Worm (Caenorhabditis elegans): ENCODE data around the gene C03B1.13.
A peak's percentile ranks its signal among the peaks of the same experiment; 100 is the strongest.

The C03B1.13 gene

ce11 chrX:6378363-6378762 is 40.5 kb upstream of the C03B1.13 start (continued):
- TF ChIP-seq R02D3.7 (tag; optimal IDR thresholded peaks at IDR 0.05) (no peak), ztf-4 (tag; optimal IDR thresholded peaks at IDR 0.05) (no peak), alr-1 (tag; optimal IDR thresholded peaks at IDR 0.05) (no peak), mab-5 (tag; optimal IDR thresholded peaks at IDR 0.05) (no peak), snpc-4 (tag; optimal IDR thresholded peaks at IDR 0.05) (no peak), elt-1 (tag; optimal IDR thresholded peaks at IDR 0.05) (no peak), nhr-12 (tag; optimal IDR thresholded peaks at IDR 0.05) (no peak), sem-4 (tag; optimal IDR thresholded peaks at IDR 0.05) (no peak), lin-39 (tag; optimal IDR thresholded peaks at IDR 0.05) (no peak), crh-2 (tag; optimal IDR thresholded peaks at IDR 0.05) (peak; percentile 54), egl-27 (tag; optimal IDR thresholded peaks at IDR 0.05) (peak; percentile 32), aly-2 (tag; optimal IDR thresholded peaks at IDR 0.05) (no peak), fos-1 (tag; optimal IDR thresholded peaks at IDR 0.05) (peak; percentile 53), lin-13 (GFP tag; optimal IDR thresholded peaks at IDR 0.05) (peak; percentile 44), F13H6.1 (tag; optimal IDR thresholded peaks at IDR 0.05) (peak; percentile 67), ama-1 (optimal IDR thresholded peaks at IDR 0.05) (no peak), zag-1 (tag; optimal IDR thresholded peaks at IDR 0.05) (peak; percentile 32), ZK546.5 (tag; optimal IDR thresholded peaks at IDR 0.05) (no peak), nhr-21 (tag; optimal IDR thresholded peaks at IDR 0.05) (peak; percentile 36), peb-1 (tag; optimal IDR thresholded peaks at IDR 0.05) (no peak), lsy-2 (tag; optimal IDR thresholded peaks at IDR 0.05) (peak in 1 of 2 experiments; percentile 55), sma-3 (GFP tag; optimal IDR thresholded peaks at IDR 0.05) (peak; percentile 13), nhr-25 (tag; optimal IDR thresholded peaks at IDR 0.05) (no peak), dmd-4 (tag; optimal IDR thresholded peaks at IDR 0.05) (no peak), ztf-11 (tag; optimal IDR thresholded peaks at IDR 0.05) (no peak)

- TF ChIP-seq ztf-11 (tag; optimal IDR thresholded peaks at IDR 0.05) (no peak), lin-39 (tag; optimal IDR thresholded peaks at IDR 0.05) (no peak), fos-1 (tag; optimal IDR thresholded peaks at IDR 0.05) (peak; percentile 37)
These were observed 39.9 kb upstream of the C03B1.13 start, which contains the start of gene lmp-1 for ce11 chrX:6377634-6378288. lmp-1 (minus strand) TSS chrX:6377684.

ce11 chrX:6374451-6374850 is 36.6 kb upstream of the C03B1.13 start, which contains the start of gene C03B1.1:
C03B1.1 (plus strand) TSS chrX:6374751.
- TF ChIP-seq unc-39 (tag; optimal IDR thresholded peaks at IDR 0.05) = no peak
- TF ChIP-seq zag-1 (tag; optimal IDR thresholded peaks at IDR 0.05) = no peak

- TF ChIP-seq unc-55 (GFP tag; optimal IDR thresholded peaks at IDR 0.05) (no peak), ztf-4 (tag; optimal IDR thresholded peaks at IDR 0.05) (no peak), nhr-77 (tag; optimal IDR thresholded peaks at IDR 0.05) (no peak), dmd-4 (tag; optimal IDR thresholded peaks at IDR 0.05) (no peak), nhr-11 (tag; optimal IDR thresholded peaks at IDR 0.05) (no peak), lin-11 (tag; optimal IDR thresholded peaks at IDR 0.05) (no peak), gmeb-1 (tag; optimal IDR thresholded peaks at IDR 0.05) (no peak), ZK546.5 (tag; optimal IDR thresholded peaks at IDR 0.05) (no peak)
These were observed 35.5 kb upstream of the C03B1.13 start, which contains the start of gene C03B1.17 for ce11 chrX:6373348-6373747. C03B1.17 (plus strand) TSS chrX:6373648.

ce11 chrX:6371192-6372116 is 33.6 kb upstream of the C03B1.13 start:
- TF ChIP-seq lin-11 (tag; optimal IDR thresholded peaks at IDR 0.05) (peak; percentile 12), nhr-21 (tag; optimal IDR thresholded peaks at IDR 0.05) (peak; percentile 55), peb-1 (tag; optimal IDR thresholded peaks at IDR 0.05) (no peak), aly-2 (tag; optimal IDR thresholded peaks at IDR 0.05) (no peak), lin-13 (GFP tag; optimal IDR thresholded peaks at IDR 0.05) (peak; percentile 72), nhr-77 (tag; optimal IDR thresholded peaks at IDR 0.05) (no peak), nhr-129 (tag; optimal IDR thresholded peaks at IDR 0.05) (peak; percentile 67), mdl-1 (tag; optimal IDR thresholded peaks at IDR 0.05) (no peak), ceh-16 (tag; optimal IDR thresholded peaks at IDR 0.05) (no peak), lin-39 (tag; optimal IDR thresholded peaks at IDR 0.05) (no peak), ztf-11 (tag; optimal IDR thresholded peaks at IDR 0.05) (no peak), nhr-12 (tag; optimal IDR thresholded peaks at IDR 0.05) (no peak), F13H6.1 (tag; optimal IDR thresholded peaks at IDR 0.05) (peak; percentile 45), unc-39 (tag; optimal IDR thresholded peaks at IDR 0.05) (no peak), nhr-25 (tag; optimal IDR thresholded peaks at IDR 0.05) (no peak), lsy-2 (tag; optimal IDR thresholded peaks at IDR 0.05) (peak in 1 of 2 experiments; percentile 6), sma-3 (GFP tag; optimal IDR thresholded peaks at IDR 0.05) (peak; percentile 51), sma-9 (GFP tag; optimal IDR thresholded peaks at IDR 0.05) (peak; percentile 67), sma-9 (tag; optimal IDR thresholded peaks at IDR 0.05) (no peak), egl-27 (tag; optimal IDR thresholded peaks at IDR 0.05) (peak; percentile 18), mab-5 (tag; optimal IDR thresholded peaks at IDR 0.05) (no peak), blmp-1 (tag; optimal IDR thresholded peaks at IDR 0.05; ENCODE audit: insufficient read depth) (no peak), nhr-10 (tag; optimal IDR thresholded peaks at IDR 0.05) (no peak), elt-3 (tag; optimal IDR thresholded peaks at IDR 0.05) (no peak), unc-55 (GFP tag; optimal IDR thresholded peaks at IDR 0.05) (peak; percentile 33), ztf-1 (GFP tag; conservative IDR thresholded peaks at IDR 0.05) (no peak), ama-1 (optimal IDR thresholded peaks at IDR 0.05) (no peak), gmeb-1 (tag; optimal IDR thresholded peaks at IDR 0.05) (peak; percentile 33)

All from whole organism, L2 larva.